Fruit fly (Drosophila melanogaster): Measurements from ENCODE around the gene CG16758.
A peak's percentile ranks its signal among the peaks of the same experiment; 100 is the strongest.

The CG16758 gene

dm6 chr3L:2479250-2479649, 24.2 kb downstream of the CG16758 start:
- TF ChIP-seq CG14655 (GFP tag; optimal IDR thresholded peaks at IDR 0.05), result peak; percentile 89
- TF ChIP-seq CG17806 (tag; optimal IDR thresholded peaks at IDR 0.05), result peak; percentile 95
- TF ChIP-seq CG9948 (tag; optimal IDR thresholded peaks at IDR 0.05), result peak; percentile 88
- peak; percentile 94 for TF ChIP-seq CG15710 (tag; optimal IDR thresholded peaks at IDR 0.05)
- peak; percentile 67 for TF ChIP-seq CG12605 (GFP tag; IDR thresholded peaks at IDR 0.05)
- peak; percentile 81 for TF ChIP-seq CG8301 (tag; optimal IDR thresholded peaks at IDR 0.05)
- TF ChIP-seq Ets98B (GFP tag; IDR thresholded peaks at IDR 0.05), result peak; percentile 29
- peak; percentile 100 for TF ChIP-seq EcR (GFP tag; optimal IDR thresholded peaks at IDR 0.05)
- peak; percentile 71 for TF ChIP-seq Pif1B (GFP tag; optimal IDR thresholded peaks at IDR 0.05)
- TF ChIP-seq fd96Ca (GFP tag; IDR thresholded peaks at IDR 0.05), result no peak
- TF ChIP-seq rn (GFP tag; IDR thresholded peaks at IDR 0.05), result peak; percentile 20; the same call in 1 of the 2 replicates
- TF ChIP-seq gl (tag; optimal IDR thresholded peaks at IDR 0.05), result peak; percentile 84
- TF ChIP-seq CG10348 (GFP tag; IDR thresholded peaks at IDR 0.05), result no peak
- TF ChIP-seq CG32121 (GFP tag; IDR thresholded peaks at IDR 0.05), result peak; percentile 53; the same call in 1 of the 2 replicates
- peak; percentile 74 for TF ChIP-seq CG13204 (GFP tag; optimal IDR thresholded peaks at IDR 0.05)
- TF ChIP-seq CG34367 (tag; optimal IDR thresholded peaks at IDR 0.05), result peak; percentile 84
- TF ChIP-seq CG8159 (tag; optimal IDR thresholded peaks at IDR 0.05), result peak; percentile 97
- TF ChIP-seq Snoo (tag; optimal IDR thresholded peaks at IDR 0.05), result peak; percentile 75
- TF ChIP-seq CG4496 (GFP tag; IDR thresholded peaks at IDR 0.05), result peak; percentile 74; the same call in 2 of the 3 replicates
- TF ChIP-seq Pif1A (GFP tag; optimal IDR thresholded peaks at IDR 0.05), result peak; percentile 84
- peak; percentile 88 for TF ChIP-seq D1 (tag; optimal IDR thresholded peaks at IDR 0.05)

dm6 chr3L:2478349-2478959, 25.0 kb downstream of the CG16758 start, which contains the start of gene Cyp4d20:
Gene Cyp4d20, minus strand, starts transcription at chr3L:2478448.
- TF ChIP-seq EcR (GFP tag; optimal IDR thresholded peaks at IDR 0.05) (peak; percentile 3), CG4496 (GFP tag; IDR thresholded peaks at IDR 0.05) (peak; percentile 62; the same call in 2 of the 3 replicates), CG15710 (tag; optimal IDR thresholded peaks at IDR 0.05) (peak; percentile 22), CG14655 (GFP tag; optimal IDR thresholded peaks at IDR 0.05) (peak; percentile 1), CG12605 (GFP tag; IDR thresholded peaks at IDR 0.05) (peak; percentile 51; the same call in 1 of the 2 replicates), CG8159 (tag; optimal IDR thresholded peaks at IDR 0.05) (peak; percentile 60), CG17806 (tag; optimal IDR thresholded peaks at IDR 0.05) (peak; percentile 39), fd96Ca (GFP tag; IDR thresholded peaks at IDR 0.05) (no peak), CG32121 (GFP tag; IDR thresholded peaks at IDR 0.05) (peak; percentile 45; the same call in 1 of the 2 replicates), Snoo (tag; optimal IDR thresholded peaks at IDR 0.05) (no peak), CG34367 (tag; optimal IDR thresholded peaks at IDR 0.05) (no peak), Ets98B (GFP tag; IDR thresholded peaks at IDR 0.05) (peak; percentile 77)

- TF ChIP-seq CG17806 (tag; optimal IDR thresholded peaks at IDR 0.05), result no peak
- TF ChIP-seq CG13204 (GFP tag; optimal IDR thresholded peaks at IDR 0.05), result no peak
- no peak for TF ChIP-seq CG8159 (tag; optimal IDR thresholded peaks at IDR 0.05)
- TF ChIP-seq Ets98B (GFP tag; IDR thresholded peaks at IDR 0.05), result no peak
- TF ChIP-seq gl (tag; optimal IDR thresholded peaks at IDR 0.05), result no peak
- TF ChIP-seq CG12605 (GFP tag; IDR thresholded peaks at IDR 0.05), result no peak
- no peak for TF ChIP-seq CG34367 (tag; optimal IDR thresholded peaks at IDR 0.05)
These were observed 26.5 kb downstream of the CG16758 start for dm6 chr3L:2476941-2477340.

- no peak for TF ChIP-seq CG8159 (tag; optimal IDR thresholded peaks at IDR 0.05)
- TF ChIP-seq CG15710 (tag; optimal IDR thresholded peaks at IDR 0.05), result no peak
- no peak for TF ChIP-seq Ets98B (GFP tag; IDR thresholded peaks at IDR 0.05)
- TF ChIP-seq rn (GFP tag; IDR thresholded peaks at IDR 0.05), result no peak
These were observed 27.7 kb downstream of the CG16758 start, which contains the start of gene CG16762 for dm6 chr3L:2475564-2476260. Gene CG16762, minus strand, starts transcription at chr3L:2475614.

dm6 chr3L:2472302-2473016, 30.9 kb downstream of the CG16758 start:
- TF ChIP-seq Pif1B (GFP tag; optimal IDR thresholded peaks at IDR 0.05), result peak; percentile 95
- TF ChIP-seq CG32121 (GFP tag; IDR thresholded peaks at IDR 0.05), result peak; percentile 96
- peak; percentile 70 for TF ChIP-seq rn (GFP tag; IDR thresholded peaks at IDR 0.05)
- TF ChIP-seq CG13204 (GFP tag; optimal IDR thresholded peaks at IDR 0.05), result peak; percentile 15
- TF ChIP-seq CG12605 (GFP tag; IDR thresholded peaks at IDR 0.05), result peak; percentile 92
- TF ChIP-seq gl (tag; optimal IDR thresholded peaks at IDR 0.05), result peak; percentile 62
- peak; percentile 87 for TF ChIP-seq CG10348 (GFP tag; IDR thresholded peaks at IDR 0.05)
- peak; percentile 75 for TF ChIP-seq CG15710 (tag; optimal IDR thresholded peaks at IDR 0.05)
- peak; percentile 44 for TF ChIP-seq CG34367 (tag; optimal IDR thresholded peaks at IDR 0.05)
- peak; percentile 95 for TF ChIP-seq fd96Ca (GFP tag; IDR thresholded peaks at IDR 0.05)
- TF ChIP-seq Snoo (tag; optimal IDR thresholded peaks at IDR 0.05), result peak; percentile 40
- peak; percentile 95 for TF ChIP-seq Pif1A (GFP tag; optimal IDR thresholded peaks at IDR 0.05)
- peak; percentile 82 for TF ChIP-seq CG17806 (tag; optimal IDR thresholded peaks at IDR 0.05)
- TF ChIP-seq CG9948 (tag; optimal IDR thresholded peaks at IDR 0.05), result peak; percentile 63
- TF ChIP-seq Ets98B (GFP tag; IDR thresholded peaks at IDR 0.05), result peak; percentile 98
- TF ChIP-seq EcR (GFP tag; optimal IDR thresholded peaks at IDR 0.05), result peak; percentile 94
- peak; percentile 93 for TF ChIP-seq CG8301 (tag; optimal IDR thresholded peaks at IDR 0.05)
- TF ChIP-seq CG4496 (GFP tag; IDR thresholded peaks at IDR 0.05), result peak; percentile 96
- TF ChIP-seq D1 (tag; optimal IDR thresholded peaks at IDR 0.05), result peak; percentile 28
- peak; percentile 93 for TF ChIP-seq CG14655 (GFP tag; optimal IDR thresholded peaks at IDR 0.05)
- TF ChIP-seq CG8159 (tag; optimal IDR thresholded peaks at IDR 0.05), result peak; percentile 84
